Fruit fly (Drosophila melanogaster): Measurements from ENCODE around the gene Rbsn-5.

- TF ChIP-seq CG6808 (GFP tag; optimal IDR thresholded peaks at IDR 0.05) (no peak), CG6854 (GFP tag; optimal IDR thresholded peaks at IDR 0.05) (no peak), Hr39 (GFP tag; optimal IDR thresholded peaks at IDR 0.05) (no peak), Gug (GFP tag; IDR thresholded peaks at IDR 0.05) (no peak), Eip93F (GFP tag; optimal IDR thresholded peaks at IDR 0.05) (no peak), CG7368 (GFP tag; optimal IDR thresholded peaks at IDR 0.05) (no peak), CG15336 (GFP tag; IDR thresholded peaks at IDR 0.05) (no peak), Smox (GFP tag; optimal IDR thresholded peaks at IDR 0.05) (no peak), OdsH (GFP tag; optimal IDR thresholded peaks at IDR 0.05) (no peak), vri (GFP tag; optimal IDR thresholded peaks at IDR 0.05) (no peak), Lpt (GFP tag; optimal IDR thresholded peaks at IDR 0.05) (no peak), Sox102F (GFP tag; optimal IDR thresholded peaks at IDR 0.05) (no peak)
Observed at dm6 chr2L:8195722-8196323, 36.2 kb downstream of the Rbsn-5 start.

All from whole organism, prepupa.